Fruit fly (Drosophila melanogaster) whole organism, embryonic: ENCODE measurements around the gene Atac2.

Experiments
- ATbp ChIP-seq: fragments of 200-800 bp; sonication (Bioruptor generic); optimal IDR thresholded peaks from 2 replicates; lab custom pipeline; 2017; ENCODE audit warnings: missing biosample characterization, mild to moderate bottlenecking, missing genetic modification characterization, missing genetic modification reagents
- Asciz ChIP-seq: fragments of 200-800 bp; sonication (Bioruptor generic); optimal IDR thresholded peaks from 2 replicates; lab custom pipeline; 2017; ENCODE audit warnings: missing biosample characterization, mild to moderate bottlenecking, missing genetic modification characterization, missing genetic modification reagents
- Atf-2 ChIP-seq: fragments of 200-800 bp; sonication (Bioruptor generic); optimal IDR thresholded peaks from 2 replicates; lab custom pipeline; 2016; ENCODE audit warnings: missing biosample characterization, missing genetic modification characterization
- Atf3 ChIP-seq: fragments of 200-800 bp; sonication (Bioruptor generic); optimal IDR thresholded peaks from 3 replicates; lab custom pipeline; 2016; ENCODE audit warnings: missing biosample characterization, missing genetic modification characterization
- Bteb2 ChIP-seq: fragments of 200-800 bp; sonication (Bioruptor generic); optimal IDR thresholded peaks from 2 replicates; lab custom pipeline; 2016; ENCODE audit warnings: missing biosample characterization, missing genetic modification characterization
- CG10462 ChIP-seq: fragments of 200-800 bp; sonication (Bioruptor generic); optimal IDR thresholded peaks from 2 replicates; lab custom pipeline; 2016; ENCODE audit warnings: missing biosample characterization, missing genetic modification characterization
- CG11398 ChIP-seq: fragments of 200-800 bp; sonication (Bioruptor generic); optimal IDR thresholded peaks from 2 replicates; lab custom pipeline; 2016; ENCODE audit warnings: missing biosample characterization, missing genetic modification characterization
- CG16779 ChIP-seq: fragments of 200-800 bp; sonication (Bioruptor generic); IDR thresholded peaks from 2 replicates; pipeline ENCODE4 v1.3.6; 2022; ENCODE audit warnings: missing biosample characterization, missing genetic modification characterization
- CG16863 ChIP-seq: fragments of 200-800 bp; sonication (Bioruptor generic); optimal IDR thresholded peaks from 3 replicates; lab custom pipeline; 2016; ENCODE audit warnings: missing biosample characterization, missing genetic modification characterization
- CG17328 ChIP-seq: fragments of 200-800 bp; sonication (Bioruptor generic); IDR thresholded peaks from 2 replicates; pipeline ENCODE4 v1.3.6; 2022; ENCODE audit warnings: missing biosample characterization, missing genetic modification characterization
- CG17802 ChIP-seq: fragments of 200-800 bp; sonication (Bioruptor generic); optimal IDR thresholded peaks from 2 replicates; lab custom pipeline; 2018; ENCODE audit warnings: missing biosample characterization, mild to moderate bottlenecking, missing genetic modification characterization, moderate library complexity
- CG1832 ChIP-seq: fragments of 200-800 bp; sonication (Bioruptor generic); optimal IDR thresholded peaks from 2 replicates; lab custom pipeline; 2017; ENCODE audit warnings: missing biosample characterization, mild to moderate bottlenecking, missing genetic modification characterization, inconsistent platforms
- CG18599 ChIP-seq: fragments of 200-800 bp; sonication (Bioruptor generic); optimal IDR thresholded peaks from 3 replicates; lab custom pipeline; 2017; ENCODE audit warnings: missing biosample characterization, missing genetic modification characterization, mild to moderate bottlenecking, moderate library complexity, missing genetic modification reagents
- CG18764 ChIP-seq: fragments of 200-800 bp; sonication (Bioruptor generic); optimal IDR thresholded peaks from 3 replicates; lab custom pipeline; 2016; ENCODE audit warnings: missing biosample characterization, missing genetic modification characterization
- CG3163 ChIP-seq: fragments of 200-800 bp; sonication (Bioruptor generic); optimal IDR thresholded peaks from 3 replicates; lab custom pipeline; 2016; ENCODE audit warnings: missing biosample characterization, missing genetic modification characterization
- CG3281 ChIP-seq: fragments of 200-800 bp; sonication (Bioruptor generic); optimal IDR thresholded peaks from 3 replicates; lab custom pipeline; 2017; ENCODE audit warnings: missing biosample characterization, mild to moderate bottlenecking, missing genetic modification characterization
- CG4404 ChIP-seq: fragments of 200-800 bp; sonication (Bioruptor generic); IDR thresholded peaks from 2 replicates; pipeline ENCODE4 v1.3.6; 2022; ENCODE audit warnings: missing biosample characterization, missing genetic modification characterization
- CG7372 ChIP-seq: fragments of 200-800 bp; sonication (Bioruptor generic); IDR thresholded peaks from 2 replicates; pipeline ENCODE4 v1.3.6; 2022; ENCODE audit warnings: missing biosample characterization, missing genetic modification characterization
- CG7556 ChIP-seq: fragments of 200-800 bp; sonication (Bioruptor generic); optimal IDR thresholded peaks from 2 replicates; lab custom pipeline; 2017; ENCODE audit warnings: missing biosample characterization, mild to moderate bottlenecking, missing genetic modification characterization
- CG7839 ChIP-seq: fragments of 200-800 bp; sonication (Bioruptor generic); optimal IDR thresholded peaks from 3 replicates; lab custom pipeline; 2018; ENCODE audit warnings: missing biosample characterization, mild to moderate bottlenecking, missing genetic modification characterization, moderate library complexity
- CG9609 ChIP-seq: fragments of 200-800 bp; sonication (Bioruptor generic); optimal IDR thresholded peaks from 3 replicates; lab custom pipeline; 2016; ENCODE audit warnings: missing biosample characterization, missing genetic modification characterization
- CG9727 ChIP-seq: fragments of 200-800 bp; sonication (Bioruptor generic); optimal IDR thresholded peaks from 3 replicates; lab custom pipeline; 2017; ENCODE audit warnings: missing biosample characterization, mild to moderate bottlenecking, missing genetic modification characterization
- CG9817 ChIP-seq: fragments of 200-800 bp; sonication (Bioruptor generic); optimal IDR thresholded peaks from 2 replicates; lab custom pipeline; 2018; ENCODE audit warnings: missing biosample characterization, mild to moderate bottlenecking, missing genetic modification characterization, moderate library complexity
- Camta ChIP-seq: fragments of 200-800 bp; sonication (Bioruptor generic); optimal IDR thresholded peaks from 2 replicates; lab custom pipeline; 2016; ENCODE audit warnings: missing biosample characterization, missing genetic modification characterization
- Doc2 ChIP-seq: fragments of 200-800 bp; sonication (Bioruptor generic); IDR thresholded peaks from 2 replicates; pipeline ENCODE4 v1.3.6; 2022; ENCODE audit warnings: missing biosample characterization, missing genetic modification characterization
- Dp ChIP-seq: fragments of 200-800 bp; sonication (Bioruptor generic); optimal IDR thresholded peaks from 2 replicates; lab custom pipeline; 2018; ENCODE audit warnings: missing biosample characterization, mild to moderate bottlenecking, missing genetic modification characterization, moderate library complexity
- E2f1 ChIP-seq: fragments of 200-800 bp; sonication (Bioruptor generic); IDR thresholded peaks from 2 replicates; pipeline ENCODE4 v1.3.6; 2022; ENCODE audit warnings: missing biosample characterization, missing genetic modification characterization
- Elba2 ChIP-seq: fragments of 200-800 bp; sonication (Bioruptor generic); optimal IDR thresholded peaks from 3 replicates; lab custom pipeline; 2016; ENCODE audit warnings: missing biosample characterization, missing genetic modification characterization
- Rx ChIP-seq: fragments of 200-800 bp; sonication (Bioruptor generic); IDR thresholded peaks from 2 replicates; pipeline ENCODE4 v1.3.6; 2022; ENCODE audit warnings: missing biosample characterization, missing genetic modification characterization
- Scr ChIP-seq: fragments of 200-800 bp; sonication (Bioruptor generic); IDR thresholded peaks from 2 replicates; pipeline ENCODE4 v1.3.6; 2022; ENCODE audit warnings: missing biosample characterization, missing genetic modification characterization; ENCODE audit not compliant: partially characterized antibody
- Six4 ChIP-seq: fragments of 200-800 bp; sonication (Bioruptor generic); optimal IDR thresholded peaks from 2 replicates; lab custom pipeline; 2016; ENCODE audit warnings: missing biosample characterization, missing genetic modification characterization
- Sry-β ChIP-seq: fragments of 200-800 bp; sonication (Bioruptor generic); optimal IDR thresholded peaks from 2 replicates; lab custom pipeline; 2018; ENCODE audit warnings: missing biosample characterization, mild to moderate bottlenecking, missing genetic modification characterization, moderate library complexity
- TFAM ChIP-seq: fragments of 200-800 bp; sonication (Bioruptor generic); optimal IDR thresholded peaks from 2 replicates; lab custom pipeline; 2017; ENCODE audit warnings: missing biosample characterization, missing genetic modification characterization, inconsistent platforms
- az2 ChIP-seq: fragments of 200-800 bp; sonication (Bioruptor generic); optimal IDR thresholded peaks from 3 replicates; lab custom pipeline; 2016; ENCODE audit warnings: missing biosample characterization, missing genetic modification characterization
- cwo ChIP-seq: fragments of 200-800 bp; sonication (Bioruptor generic); optimal IDR thresholded peaks from 3 replicates; lab custom pipeline; 2017; ENCODE audit warnings: missing biosample characterization, missing genetic modification characterization, mild to moderate bottlenecking, moderate library complexity, missing genetic modification reagents
- fd96Cb ChIP-seq: fragments of 200-800 bp; sonication (Bioruptor generic); optimal IDR thresholded peaks from 2 replicates; lab custom pipeline; 2018; ENCODE audit warnings: missing biosample characterization, mild to moderate bottlenecking, missing genetic modification characterization, moderate library complexity
- ftz-f1 ChIP-seq: fragments of 200-800 bp; sonication (Bioruptor generic); optimal IDR thresholded peaks from 2 replicates; lab custom pipeline; 2016; ENCODE audit warnings: missing biosample characterization, missing genetic modification characterization
- gfzf ChIP-seq: fragments of 200-800 bp; sonication (Bioruptor generic); optimal IDR thresholded peaks from 2 replicates; lab custom pipeline; 2016; ENCODE audit warnings: missing biosample characterization, mild to moderate bottlenecking, missing genetic modification characterization, moderate library complexity
- gt ChIP-seq: fragments of 200-800 bp; sonication (Bioruptor generic); IDR thresholded peaks from 2 replicates; pipeline ENCODE4 v1.3.6; 2022; ENCODE audit warnings: missing biosample characterization, missing genetic modification characterization
- klu ChIP-seq: fragments of 200-800 bp; sonication (Bioruptor generic); IDR thresholded peaks from 2 replicates; pipeline ENCODE4 v1.3.6; 2022; ENCODE audit warnings: missing biosample characterization, missing genetic modification characterization
- lilli ChIP-seq: fragments of 200-800 bp; sonication (Bioruptor generic); optimal IDR thresholded peaks from 3 replicates; lab custom pipeline; 2016; ENCODE audit warnings: missing biosample characterization, missing genetic modification characterization
- nom ChIP-seq: fragments of 200-800 bp; sonication (Bioruptor generic); optimal IDR thresholded peaks from 2 replicates; lab custom pipeline; 2017; ENCODE audit warnings: missing biosample characterization, missing genetic modification characterization, mild to moderate bottlenecking, moderate library complexity, missing genetic modification reagents
- pb ChIP-seq: fragments of 200-800 bp; sonication (Bioruptor generic); optimal IDR thresholded peaks from 3 replicates; lab custom pipeline; 2016; ENCODE audit warnings: missing biosample characterization, missing genetic modification characterization
- peb ChIP-seq: fragments of 200-800 bp; sonication (Bioruptor generic); IDR thresholded peaks from 2 replicates; pipeline ENCODE4 v1.3.6; 2022; ENCODE audit warnings: missing biosample characterization, missing genetic modification characterization
- pfk ChIP-seq: fragments of 200-800 bp; sonication (Bioruptor generic); optimal IDR thresholded peaks from 2 replicates; lab custom pipeline; 2018; ENCODE audit warnings: missing biosample characterization, mild to moderate bottlenecking, missing genetic modification characterization, moderate library complexity
- pzg ChIP-seq: fragments of 200-800 bp; sonication (Bioruptor generic); optimal IDR thresholded peaks from 3 replicates; lab custom pipeline; 2018; ENCODE audit warnings: missing biosample characterization, mild to moderate bottlenecking, missing genetic modification characterization, moderate library complexity
- row ChIP-seq: fragments of 200-800 bp; sonication (Bioruptor generic); IDR thresholded peaks from 3 replicates; pipeline ENCODE4 v1.3.6; 2022; ENCODE audit warnings: missing biosample characterization, missing genetic modification characterization
- salm ChIP-seq: fragments of 200-800 bp; sonication (Bioruptor generic); optimal IDR thresholded peaks from 2 replicates; lab custom pipeline; 2018; ENCODE audit warnings: missing biosample characterization, mild to moderate bottlenecking, missing genetic modification characterization
- schlank ChIP-seq: fragments of 200-800 bp; sonication (Bioruptor generic); optimal IDR thresholded peaks from 2 replicates; lab custom pipeline; 2018; ENCODE audit warnings: missing biosample characterization, mild to moderate bottlenecking, missing genetic modification characterization
- sens-2 ChIP-seq: fragments of 200-800 bp; sonication (Bioruptor generic); IDR thresholded peaks from 2 replicates; pipeline ENCODE4 v1.3.6; 2022; ENCODE audit warnings: missing biosample characterization, missing genetic modification characterization
- sima ChIP-seq: fragments of 200-800 bp; sonication (Bioruptor generic); optimal IDR thresholded peaks from 2 replicates; lab custom pipeline; 2016; ENCODE audit warnings: missing biosample characterization, missing genetic modification characterization
- vvl ChIP-seq: fragments of 200-800 bp; sonication (Bioruptor generic); IDR thresholded peaks from 2 replicates; pipeline ENCODE4 v1.3.6; 2022; ENCODE audit warnings: missing biosample characterization, missing genetic modification characterization

Gene Atac2

DNA sequence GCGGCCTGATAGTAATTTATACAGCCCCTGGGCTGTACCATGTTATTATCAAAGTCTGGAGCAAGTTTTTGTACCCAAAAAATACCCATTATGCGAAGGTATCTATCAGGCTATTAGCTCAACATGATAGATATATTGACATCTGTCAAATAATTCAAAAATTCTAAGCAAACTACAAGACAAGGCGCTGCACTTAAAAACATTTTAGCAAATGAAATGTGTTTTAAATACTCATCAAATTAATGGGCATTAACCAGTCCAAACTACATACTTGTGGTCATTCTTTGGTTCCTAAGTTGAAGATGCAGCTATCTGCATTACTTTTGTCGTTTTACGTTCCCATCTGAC, 41.3 kb upstream of the Atac2 start (continued):
- TF ChIP-seq gt: no peak; the same call in 1 of the 2 replicates
- TF ChIP-seq CG4404 (GFP tag; lab: Robert Waterston, UW): peak; percentile 72
- peak; percentile 32 for TF ChIP-seq CG7556 (GFP tag; lab: Kevin White, UChicago)
- peak; percentile 91 for TF ChIP-seq vvl (GFP tag; lab: Robert Waterston, UW)
- no peak for TF ChIP-seq klu (GFP tag; lab: Robert Waterston, UW)
- no peak for TF ChIP-seq ftz-f1 (GFP tag; lab: Kevin White, UChicago)
- TF ChIP-seq nom (GFP tag; lab: Kevin White, UChicago): no peak
- no peak for TF ChIP-seq CG9609 (GFP tag; lab: Kevin White, UChicago)
- peak; percentile 63 for TF ChIP-seq CG18764 (GFP tag; lab: Kevin White, UChicago)
- TF ChIP-seq Bteb2 (GFP tag; lab: Kevin White, UChicago): no peak
- TF ChIP-seq Dp (GFP tag; lab: Kevin White, UChicago): no peak
- no peak for TF ChIP-seq CG1832 (GFP tag; lab: Kevin White, UChicago)
- peak; percentile 70 for TF ChIP-seq Asciz
- no peak for TF ChIP-seq salm
- peak; percentile 19 for TF ChIP-seq Sry-β
- TF ChIP-seq CG7372 (GFP tag; lab: Robert Waterston, UW): peak; percentile 31; the same call in 1 of the 2 replicates
- TF ChIP-seq fd96Cb: peak; percentile 79
- TF ChIP-seq Atf3 (GFP tag; lab: Kevin White, UChicago): peak; percentile 15
- peak; percentile 79 for TF ChIP-seq CG9727 (GFP tag; lab: Kevin White, UChicago)
- peak; percentile 42 for TF ChIP-seq TFAM (GFP tag; lab: Kevin White, UChicago)
- TF ChIP-seq CG16863 (GFP tag; lab: Kevin White, UChicago): peak; percentile 68
- peak; percentile 83 for TF ChIP-seq CG7839 (tag; lab: Kevin White, UChicago)
- peak; percentile 47 for TF ChIP-seq lilli (GFP tag; lab: Kevin White, UChicago)
- no peak for TF ChIP-seq Elba2
- TF ChIP-seq ATbp (GFP tag; lab: Kevin White, UChicago): peak; percentile 21
- TF ChIP-seq row: peak; percentile 71
- peak; percentile 4 for TF ChIP-seq Atf-2 (GFP tag; lab: Kevin White, UChicago)
- peak; percentile 40 for TF ChIP-seq pb (GFP tag; lab: Kevin White, UChicago)
- no peak for TF ChIP-seq CG9817
- no peak for TF ChIP-seq Scr
- TF ChIP-seq Camta (GFP tag; lab: Kevin White, UChicago): peak; percentile 56
- no peak for TF ChIP-seq schlank (tag; lab: Kevin White, UChicago)
- TF ChIP-seq CG16779 (GFP tag; lab: Robert Waterston, UW): no peak
- peak; percentile 66 for TF ChIP-seq CG17802 (tag; lab: Kevin White, UChicago)
- peak; percentile 58 for TF ChIP-seq E2f1 (GFP tag; lab: Robert Waterston, UW)
- peak; percentile 76 for TF ChIP-seq CG17328 (GFP tag; lab: Robert Waterston, UW)
- TF ChIP-seq sima (GFP tag; lab: Kevin White, UChicago): no peak
- TF ChIP-seq pzg (GFP tag; lab: Kevin White, UChicago): no peak
- peak; percentile 82 for TF ChIP-seq peb
- TF ChIP-seq CG3281 (GFP tag; lab: Kevin White, UChicago): peak; percentile 43
- TF ChIP-seq az2: peak; percentile 50
- no peak for TF ChIP-seq CG11398 (GFP tag; lab: Kevin White, UChicago)
- no peak for TF ChIP-seq CG3163 (GFP tag; lab: Kevin White, UChicago)
- TF ChIP-seq cwo (GFP tag; lab: Kevin White, UChicago): peak; percentile 37
- no peak for TF ChIP-seq gfzf (GFP tag; lab: Kevin White, UChicago)
- peak; percentile 66 for TF ChIP-seq CG18599 (GFP tag; lab: Kevin White, UChicago)
- peak; percentile 56; the same call in 1 of the 2 replicates for TF ChIP-seq sens-2
- TF ChIP-seq pfk: no peak
- TF ChIP-seq Six4 (GFP tag; lab: Kevin White, UChicago): peak; percentile 67
- peak; percentile 73 for TF ChIP-seq Rx (GFP tag; lab: Robert Waterston, UW)
- no peak for TF ChIP-seq Doc2 (GFP tag; lab: Robert Waterston, UW)
- TF ChIP-seq CG10462 (GFP tag; lab: Kevin White, UChicago): peak; percentile 33
